Fruit fly (Drosophila melanogaster) Kc167 (cell line): ENCODE data around the gene Gs1.

Experiments
- insv ChIP-seq: fragments of >200 bp; optimal IDR thresholded peaks from 3 replicates; lab custom pipeline; 2018; ENCODE audit warnings: missing external identifiers
- psq ChIP-seq: fragments of >200 bp; optimal IDR thresholded peaks from 2 replicates; lab custom pipeline; 2017; ENCODE audit warnings: missing external identifiers

dm6 chr2L:163229-163628 lies 31.4 kb downstream of the Gs1 start:
- TF ChIP-seq psq (lab: Kevin White, UChicago) = no peak
- TF ChIP-seq insv (lab: Kevin White, UChicago) = no peak
